Fruit fly (Drosophila melanogaster) whole organism, wandering third instar larva: ENCODE data around the gene CG6481.
A peak's percentile ranks its signal among the peaks of the same experiment; 100 is the strongest.

ENCODE experiments used
- CG9705 ChIP-seq: fragments of 200-800 bp; sonication (Bioruptor generic); optimal IDR thresholded peaks from 2 replicates; lab custom pipeline; 2018; ENCODE audit warnings: missing biosample characterization, mild to moderate bottlenecking, missing genetic modification characterization
- CrebA ChIP-seq: fragments of 200-800 bp; sonication (Bioruptor generic); optimal IDR thresholded peaks from 2 replicates; lab custom pipeline; 2016; ENCODE audit warnings: missing biosample characterization, mild to moderate bottlenecking, missing genetic modification characterization, borderline replicate concordance
- GATAd ChIP-seq: sonication (Bioruptor generic); optimal IDR thresholded peaks from 2 replicates; lab custom pipeline; 2016; ENCODE audit warnings: missing biosample characterization, missing genetic modification characterization
- HLH106 ChIP-seq: fragments of 200-800 bp; optimal IDR thresholded peaks from 3 replicates; lab custom pipeline; 2019; ENCODE audit warnings: missing biosample characterization, mild to moderate bottlenecking, missing genetic modification characterization, moderate library complexity
- Hnf4 ChIP-seq: fragments of 200-800 bp; sonication (Bioruptor generic); optimal IDR thresholded peaks from 2 replicates; lab custom pipeline; 2016; ENCODE audit warnings: missing biosample characterization, mild to moderate bottlenecking, missing genetic modification characterization
- Jra ChIP-seq: sonication (Bioruptor generic); optimal IDR thresholded peaks from 2 replicates; lab custom pipeline; 2016; ENCODE audit warnings: missing biosample characterization, missing genetic modification characterization
- Myc ChIP-seq: fragments of >200 bp; optimal IDR thresholded peaks from 2 replicates; lab custom pipeline; 2017
- N ChIP-seq: fragments of >200 bp; optimal IDR thresholded peaks from 2 replicates; lab custom pipeline; 2018; ENCODE audit warnings: missing biosample characterization, missing external identifiers, missing genetic modification characterization
- OdsH ChIP-seq: fragments of 200-800 bp; sonication (Bioruptor generic); optimal IDR thresholded peaks from 2 replicates; lab custom pipeline; 2016; ENCODE audit warnings: missing biosample characterization, mild to moderate bottlenecking, missing genetic modification characterization
- Rel ChIP-seq, 2 experiments: fragments of 200-800 bp; sonication (Bioruptor generic) in 1 of 2; optimal IDR thresholded peaks; 2 replicates in 1 of 2; 3 replicates in 1 of 2; lab custom pipeline; 2016 to 2019; ENCODE audit warnings: mild to moderate bottlenecking in 2 of 2, missing biosample characterization in 2 of 2, missing genetic modification characterization in 2 of 2, moderate library complexity in 1 of 2
- Sp1 ChIP-seq: fragments of 200-800 bp; sonication (Bioruptor generic); optimal IDR thresholded peaks from 3 replicates; lab custom pipeline; 2019; ENCODE audit warnings: missing biosample characterization, mild to moderate bottlenecking, missing genetic modification characterization, moderate library complexity
- Vsx2 ChIP-seq: fragments of 200-300, 225-300 bp; sonication (Bioruptor generic); optimal IDR thresholded peaks from 2 replicates; lab custom pipeline; 2018; ENCODE audit warnings: missing biosample characterization, missing genetic modification characterization; ENCODE audit not compliant: partially characterized antibody
- br ChIP-seq: fragments of 200-800 bp; sonication (Bioruptor generic); optimal IDR thresholded peaks from 2 replicates; lab custom pipeline; 2016; ENCODE audit warnings: missing biosample characterization, missing genetic modification characterization
- brk ChIP-seq: fragments of 200-800 bp; sonication (Bioruptor generic); optimal IDR thresholded peaks from 2 replicates; lab custom pipeline; 2016; ENCODE audit warnings: missing biosample characterization, mild to moderate bottlenecking, missing genetic modification characterization
- dl ChIP-seq, 2 experiments: fragments of 175-275, 200-275 bp in 1 of 2; fragments of 200-275 bp in 1 of 2; sonication (Bioruptor generic); optimal IDR thresholded peaks; lab custom pipeline; 2018; ENCODE audit warnings: mild to moderate bottlenecking in 2 of 2, missing biosample characterization in 2 of 2, missing genetic modification characterization in 2 of 2, moderate library complexity in 2 of 2; ENCODE audit not compliant: partially characterized antibody in 2 of 2, insufficient read depth in 1 of 2
- ey ChIP-seq: fragments of 200-800 bp; sonication (Bioruptor generic); optimal IDR thresholded peaks from 2 replicates; lab custom pipeline; 2016; ENCODE audit warnings: missing biosample characterization, missing genetic modification characterization
- foxo ChIP-seq, 2 experiments: fragments of 200-800 bp; sonication (Bioruptor generic); optimal IDR thresholded peaks; 2 replicates in 1 of 2; 3 replicates in 1 of 2; lab custom pipeline; 2016 to 2017; ENCODE audit warnings: missing biosample characterization in 2 of 2, missing genetic modification characterization in 2 of 2
- fru ChIP-seq: fragments of 200-800 bp; sonication (Bioruptor generic); optimal IDR thresholded peaks from 3 replicates; lab custom pipeline; 2016; ENCODE audit warnings: missing biosample characterization, mild to moderate bottlenecking, missing genetic modification characterization
- h ChIP-seq: fragments of 200-800 bp; sonication (Bioruptor generic); optimal IDR thresholded peaks from 3 replicates; lab custom pipeline; 2016; ENCODE audit warnings: missing biosample characterization, mild to moderate bottlenecking, missing genetic modification characterization
- lola ChIP-seq: fragments of >200 bp; optimal IDR thresholded peaks from 2 replicates; lab custom pipeline; 2017; ENCODE audit warnings: missing biosample characterization, missing genetic modification characterization
- psq ChIP-seq: fragments of 200-800 bp; sonication (Bioruptor generic); optimal IDR thresholded peaks from 3 replicates; lab custom pipeline; 2017; ENCODE audit warnings: missing biosample characterization, mild to moderate bottlenecking, missing genetic modification characterization, moderate library complexity
- rgr ChIP-seq: fragments of 200-800 bp; sonication (Bioruptor generic); optimal IDR thresholded peaks from 3 replicates; lab custom pipeline; 2016; ENCODE audit warnings: missing biosample characterization, mild to moderate bottlenecking, missing genetic modification characterization
- sage ChIP-seq: fragments of 200-800 bp; sonication (Bioruptor generic); optimal IDR thresholded peaks from 2 replicates; lab custom pipeline; 2016; ENCODE audit warnings: missing biosample characterization, mild to moderate bottlenecking, missing genetic modification characterization
- sv ChIP-seq: fragments of 200-800 bp; sonication (Bioruptor generic); optimal IDR thresholded peaks from 3 replicates; lab custom pipeline; 2016; ENCODE audit warnings: missing biosample characterization, missing genetic modification characterization
- tai ChIP-seq: sonication (Bioruptor generic); optimal IDR thresholded peaks from 2 replicates; lab custom pipeline; 2016; ENCODE audit warnings: missing biosample characterization, missing genetic modification characterization
- woc ChIP-seq: sonication (Bioruptor generic); optimal IDR thresholded peaks from 2 replicates; lab custom pipeline; 2016; ENCODE audit warnings: missing biosample characterization, mild to moderate bottlenecking, missing genetic modification characterization

Gene CG6481

dm6 chrX:18512271-18512679, 10.0 kb downstream of the CG6481 start, which contains the start of gene Ggt-1:
TSS of gene Ggt-1 (minus strand) at chrX:18512521.
- TF ChIP-seq Vsx2 (GFP tag; lab: Kevin White, UChicago) (peak; percentile 10), fru (GFP tag; lab: Kevin White, UChicago) (no peak), Rel (GFP tag; optimal IDR thresholded peaks at IDR 0.05; lab: Kevin White, UChicago) (no peak), Rel (tag; optimal IDR thresholded peaks at IDR 0.05; lab: Kevin White, UChicago) (peak; percentile 31)

- TF ChIP-seq tai (GFP tag; lab: Kevin White, UChicago) (no peak), brk (GFP tag; lab: Kevin White, UChicago) (no peak), Vsx2 (GFP tag; lab: Kevin White, UChicago) (no peak), Sp1 (peak; percentile 30), CG9705 (no peak), dl (GFP tag; optimal IDR thresholded peaks at IDR 0.05; lab: Kevin White, UChicago; ENCODE audit: insufficient read depth in 1 of 2, partially characterized antibody in 2 of 2) (no peak)
Measured at dm6 chrX:18510884-18511283, 11.4 kb downstream of the CG6481 start.

- peak; percentile 1 for TF ChIP-seq Sp1
- no peak for TF ChIP-seq GATAd (GFP tag; lab: Kevin White, UChicago)
Measured at dm6 chrX:18509430-18509829, 12.8 kb downstream of the CG6481 start.

- TF ChIP-seq psq (GFP tag; lab: Kevin White, UChicago): no peak
- no peak for TF ChIP-seq rgr (GFP tag; lab: Kevin White, UChicago)
- no peak for TF ChIP-seq br (GFP tag; lab: Kevin White, UChicago)
- no peak for TF ChIP-seq CrebA (GFP tag; lab: Kevin White, UChicago)
- TF ChIP-seq lola (GFP tag; lab: Kevin White, UChicago): no peak
Measured at dm6 chrX:18508565-18508964, 13.7 kb downstream of the CG6481 start.

dm6 chrX:18506639-18507528, 15.4 kb downstream of the CG6481 start:
- TF ChIP-seq Sp1 (peak; percentile 26), Jra (peak; percentile 3), foxo (GFP tag; optimal IDR thresholded peaks at IDR 0.05; lab: Kevin White, UChicago) (peak in 1 of 2 experiments; percentile 80), woc (GFP tag; lab: Kevin White, UChicago) (no peak), Vsx2 (GFP tag; lab: Kevin White, UChicago) (no peak), Hnf4 (GFP tag; lab: Kevin White, UChicago) (peak; percentile 56), fru (GFP tag; lab: Kevin White, UChicago) (peak; percentile 74), OdsH (peak; percentile 46), h (GFP tag; lab: Kevin White, UChicago) (peak; percentile 64), ey (GFP tag; lab: Kevin White, UChicago) (peak; percentile 48), sv (GFP tag; lab: Kevin White, UChicago) (peak; percentile 52), sage (peak; percentile 11), psq (GFP tag; lab: Kevin White, UChicago) (peak; percentile 17), rgr (GFP tag; lab: Kevin White, UChicago) (peak; percentile 64), br (GFP tag; lab: Kevin White, UChicago) (peak; percentile 56), lola (GFP tag; lab: Kevin White, UChicago) (no peak), CrebA (GFP tag; lab: Kevin White, UChicago) (no peak), HLH106 (peak; percentile 17), Myc (lab: Kevin White, UChicago) (peak; percentile 45), tai (GFP tag; lab: Kevin White, UChicago) (no peak)

dm6 chrX:18504948-18505597, 17.2 kb downstream of the CG6481 start, which contains the start of gene Wnt5:
TSS of gene Wnt5 (minus strand) at chrX:18505405.
- TF ChIP-seq Sp1 (peak; percentile 5), N (GFP tag; lab: Kevin White, UChicago) (no peak), woc (GFP tag; lab: Kevin White, UChicago) (peak; percentile 13), h (GFP tag; lab: Kevin White, UChicago) (peak; percentile 8), dl (GFP tag; optimal IDR thresholded peaks at IDR 0.05; lab: Kevin White, UChicago; ENCODE audit: insufficient read depth in 1 of 2, partially characterized antibody in 2 of 2) (peak in 1 of 2 experiments; percentile 1)
